Fruit fly (Drosophila melanogaster) whole organism: ENCODE measurements around the gene Mp.

Source experiments
- CG8478 ChIP-seq: fragments of >200 bp; optimal IDR thresholded peaks from 2 replicates; lab custom pipeline; 2018; ENCODE audit warnings: inconsistent platforms
- Dll ChIP-seq: fragments of >200 bp; optimal IDR thresholded peaks from 2 replicates; lab custom pipeline; 2017
- EcR ChIP-seq, 2 experiments: fragments of >200 bp; optimal IDR thresholded peaks; 2 replicates each; lab custom pipeline; 2017; ENCODE audit warnings: missing biosample characterization in 2 of 2, missing genetic modification characterization in 2 of 2, missing genetic modification reagents in 2 of 2
- pan ChIP-seq: fragments of >200 bp; optimal IDR thresholded peaks from 2 replicates; lab custom pipeline; 2017
- psq ChIP-seq: fragments of >200 bp; optimal IDR thresholded peaks from 2 replicates; lab custom pipeline; 2017
- usp ChIP-seq: fragments of >200 bp; optimal IDR thresholded peaks from 2 replicates; lab custom pipeline; 2017; ENCODE audit warnings: missing biosample characterization, missing genetic modification characterization, mixed read lengths

Gene Mp

DNA sequence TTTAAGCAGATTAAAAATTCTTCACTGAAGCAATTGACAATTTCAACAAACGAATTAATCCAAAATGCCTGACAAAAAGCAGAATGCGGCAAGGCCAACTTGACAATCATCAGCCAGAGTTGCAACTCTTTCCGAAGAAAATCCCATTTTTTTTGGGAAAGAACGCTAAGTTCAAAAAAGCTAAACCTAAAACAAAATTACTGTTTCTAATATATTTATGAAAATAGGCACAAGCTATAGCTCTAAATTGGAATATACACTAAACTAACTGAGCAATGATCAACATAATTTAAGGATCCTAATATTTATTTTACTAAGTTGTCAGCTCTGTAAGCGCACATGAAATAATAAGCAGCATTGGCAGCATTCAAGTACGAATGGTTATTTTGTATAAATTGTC lies 26.3 kb upstream of the Mp start, which contains the start of gene CG10063:
Gene CG10063, minus strand, starts transcription at position 101 of the 400 bp plus-strand sequence.
- TF ChIP-seq Dll (lab: Kevin White, UChicago): no peak
- no peak for TF ChIP-seq psq (lab: Kevin White, UChicago)
- TF ChIP-seq EcR (GFP tag; optimal IDR thresholded peaks at IDR 0.05; lab: Kevin White, UChicago): no peak
- no peak for TF ChIP-seq pan (lab: Kevin White, UChicago)
- TF ChIP-seq CG8478 (lab: Kevin White, UChicago): no peak
- TF ChIP-seq usp (GFP tag; lab: Kevin White, UChicago): no peak

DNA sequence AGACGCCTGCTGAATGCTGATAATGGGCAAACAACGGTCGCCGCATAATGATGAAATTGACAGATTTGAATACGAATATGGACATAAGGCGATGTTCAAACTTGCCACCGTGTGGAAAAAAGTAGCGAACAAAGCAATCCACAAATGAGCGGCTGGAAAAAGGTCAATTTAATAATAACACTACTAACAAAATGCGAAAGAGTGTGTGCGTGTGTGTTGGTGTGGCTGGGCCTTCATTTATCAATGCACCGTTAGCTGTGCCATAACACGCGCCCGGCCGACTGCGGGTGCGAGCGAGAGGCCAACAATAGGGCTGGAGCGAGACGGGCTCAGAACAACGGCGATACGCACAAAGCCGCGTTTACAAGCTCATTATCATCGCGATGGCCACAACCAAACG lies 22.8 kb upstream of the Mp start:
- TF ChIP-seq CG8478 (lab: Kevin White, UChicago) (no peak), EcR (GFP tag; optimal IDR thresholded peaks at IDR 0.05; lab: Kevin White, UChicago) (no peak), Dll (lab: Kevin White, UChicago) (no peak)

DNA sequence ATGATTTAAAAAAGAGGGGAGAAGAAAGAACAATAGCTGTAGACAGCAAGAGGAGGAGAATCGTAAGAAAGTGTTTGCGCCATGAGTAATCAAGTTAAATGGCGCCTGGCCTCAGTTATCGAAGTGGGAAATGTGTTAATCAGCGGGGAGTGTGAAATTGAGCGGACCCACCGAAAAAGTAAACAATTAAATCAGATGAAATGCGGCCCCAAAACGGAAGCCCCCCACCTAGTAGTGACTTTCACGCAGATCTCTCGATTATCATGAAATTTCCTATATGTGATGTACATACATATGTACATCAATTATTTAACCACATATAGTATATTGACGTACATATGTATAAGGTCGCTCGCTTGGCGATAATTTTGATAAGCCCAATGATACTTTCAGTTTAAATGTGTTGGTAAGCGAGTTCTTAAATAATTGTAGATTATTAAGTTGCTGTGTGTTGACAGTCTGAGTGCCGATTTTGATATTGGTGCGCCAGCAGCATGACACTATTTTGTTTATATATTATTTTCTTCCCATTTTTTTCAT lies 22.0 kb upstream of the Mp start:
- no peak for TF ChIP-seq CG8478 (lab: Kevin White, UChicago)
- no peak for TF ChIP-seq Dll (lab: Kevin White, UChicago)
- TF ChIP-seq EcR (GFP tag; optimal IDR thresholded peaks at IDR 0.05; lab: Kevin White, UChicago): no peak
- TF ChIP-seq pan (lab: Kevin White, UChicago): no peak
- no peak for TF ChIP-seq psq (lab: Kevin White, UChicago)
- TF ChIP-seq usp (GFP tag; lab: Kevin White, UChicago): no peak

DNA sequence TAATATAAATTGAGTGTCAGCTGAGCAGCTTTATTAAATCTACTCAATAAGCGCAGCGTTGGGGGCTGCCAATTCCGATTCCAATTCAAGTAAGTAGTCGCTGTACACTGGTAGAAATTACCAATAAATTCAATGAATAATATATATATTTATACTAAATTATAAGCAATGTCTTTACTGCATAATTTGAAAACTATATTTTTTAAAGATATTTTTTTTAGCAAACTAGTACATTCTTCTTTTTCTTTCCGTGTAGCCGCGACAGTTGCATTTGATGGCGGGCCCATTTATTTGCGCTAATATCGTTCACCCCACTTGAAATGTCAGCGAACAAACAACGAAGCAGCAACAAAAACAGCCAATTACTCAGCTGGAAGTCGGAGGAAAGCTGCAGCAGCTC lies 21.3 kb upstream of the Mp start:
- no peak for TF ChIP-seq CG8478 (lab: Kevin White, UChicago)
- no peak for TF ChIP-seq Dll (lab: Kevin White, UChicago)
- TF ChIP-seq usp (GFP tag; lab: Kevin White, UChicago): no peak
- no peak for TF ChIP-seq EcR (GFP tag; optimal IDR thresholded peaks at IDR 0.05; lab: Kevin White, UChicago)
- no peak for TF ChIP-seq pan (lab: Kevin White, UChicago)
- TF ChIP-seq psq (lab: Kevin White, UChicago): no peak

DNA sequence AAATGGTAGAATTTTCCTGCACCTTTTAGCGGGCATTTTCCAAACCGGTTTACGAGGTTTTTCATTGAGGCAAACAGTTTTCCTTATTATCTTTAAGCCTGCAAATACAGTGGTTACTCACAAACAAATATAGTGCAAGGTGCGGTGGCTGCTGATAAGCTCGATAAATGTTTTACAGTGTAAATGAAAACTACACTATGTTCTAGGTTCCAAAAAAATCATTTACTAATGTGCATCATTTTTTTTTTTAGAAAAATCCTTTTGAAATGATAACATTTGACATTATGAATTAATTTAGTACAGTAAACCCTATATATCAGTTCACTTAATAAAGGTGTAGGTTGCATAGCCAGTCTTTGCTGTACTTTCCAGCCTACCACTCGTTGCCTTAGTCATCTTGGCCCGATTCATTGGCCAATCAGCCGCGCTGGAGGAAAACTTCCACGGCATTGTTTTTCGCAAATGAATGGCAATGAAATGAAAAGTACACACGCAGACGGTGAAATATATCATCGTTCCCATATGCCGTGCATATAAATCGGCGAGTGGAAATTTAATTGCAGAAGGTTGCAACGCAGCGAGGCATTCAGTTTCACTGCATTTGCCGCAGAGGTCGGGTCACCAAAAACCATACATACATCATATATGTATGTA lies 20.5 kb upstream of the Mp start:
- TF ChIP-seq CG8478 (lab: Kevin White, UChicago) (no peak), psq (lab: Kevin White, UChicago) (no peak), Dll (lab: Kevin White, UChicago) (no peak), usp (GFP tag; lab: Kevin White, UChicago) (no peak), EcR (GFP tag; optimal IDR thresholded peaks at IDR 0.05; lab: Kevin White, UChicago) (no peak), pan (lab: Kevin White, UChicago) (no peak)

DNA sequence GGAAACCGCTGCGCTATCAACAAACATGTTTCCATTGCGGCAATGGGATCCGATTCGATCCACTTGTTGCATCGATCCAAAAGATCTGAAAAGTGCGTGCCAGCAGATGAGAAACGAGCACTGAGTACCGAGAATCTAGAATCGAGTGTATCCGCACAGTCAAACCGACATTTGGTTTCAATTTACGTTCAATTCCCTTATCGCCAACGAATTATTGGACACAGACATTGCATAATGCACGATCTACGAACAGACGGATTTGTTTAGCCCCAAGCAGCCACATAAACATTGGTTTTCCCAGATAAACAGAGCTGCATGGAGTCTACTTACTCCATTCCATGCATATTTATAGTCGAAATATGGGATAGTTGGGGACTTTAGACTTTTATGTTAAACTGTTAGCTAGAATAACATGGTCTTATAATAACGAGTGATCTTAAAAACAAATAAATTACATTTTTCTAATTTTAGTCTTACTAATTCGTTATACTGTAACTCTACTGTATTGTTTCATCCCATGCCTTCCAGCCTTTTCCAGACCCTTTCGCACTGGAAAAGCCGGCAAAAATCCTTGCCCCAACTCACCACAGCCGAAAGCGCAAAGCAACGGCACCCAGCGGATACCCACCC lies 19.8 kb upstream of the Mp start:
- TF ChIP-seq CG8478 (lab: Kevin White, UChicago) (no peak), psq (lab: Kevin White, UChicago) (no peak), EcR (GFP tag; optimal IDR thresholded peaks at IDR 0.05; lab: Kevin White, UChicago) (no peak), usp (GFP tag; lab: Kevin White, UChicago) (no peak), pan (lab: Kevin White, UChicago) (no peak), Dll (lab: Kevin White, UChicago) (no peak)

DNA sequence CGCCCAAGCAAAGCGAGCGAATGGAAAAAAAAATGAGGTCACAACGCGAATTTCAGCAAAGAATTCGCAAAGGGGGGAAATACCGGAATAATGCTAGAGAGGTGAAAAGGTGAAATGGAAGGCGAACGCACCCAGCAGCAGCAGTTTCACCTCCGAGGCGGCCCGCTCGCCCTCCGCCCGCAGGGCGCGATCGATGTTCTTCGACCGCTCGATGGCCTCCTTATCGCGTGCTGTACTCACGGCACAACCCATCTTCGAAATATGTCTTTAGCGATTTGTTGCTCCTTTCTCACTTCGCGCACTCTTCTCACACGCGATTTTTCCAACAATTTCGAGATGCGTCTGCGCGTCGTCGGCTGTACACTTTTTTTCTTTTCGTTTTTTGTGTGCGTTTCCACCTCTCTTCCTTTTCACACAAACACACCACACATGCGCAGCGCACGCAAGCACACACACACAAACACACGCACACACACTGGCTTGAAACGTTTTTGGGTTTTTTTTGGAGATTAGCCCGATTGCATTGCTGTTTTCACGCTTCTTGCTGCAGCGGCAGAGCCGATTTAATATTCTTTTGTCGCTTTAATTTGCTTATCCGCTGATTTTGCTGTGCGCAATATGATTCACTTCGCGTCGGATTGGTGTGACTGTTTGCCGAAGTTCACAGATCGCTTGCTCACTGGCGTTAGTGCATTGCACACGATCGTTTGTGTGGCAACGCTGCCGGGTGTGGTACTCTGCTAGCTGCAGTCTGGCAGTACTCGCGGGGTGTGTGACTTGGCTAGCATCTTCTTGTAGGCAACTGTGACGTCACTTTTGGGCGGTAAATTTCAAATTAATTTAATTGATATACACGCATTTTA lies 19.0 kb upstream of the Mp start, which contains the start of gene Galphai:
Gene Galphai, minus strand, starts transcription at position 658 of the 863 bp plus-strand sequence.
- TF ChIP-seq CG8478 (lab: Kevin White, UChicago) (no peak), EcR (GFP tag; optimal IDR thresholded peaks at IDR 0.05; lab: Kevin White, UChicago) (no peak), pan (lab: Kevin White, UChicago) (no peak), psq (lab: Kevin White, UChicago) (no peak), Dll (lab: Kevin White, UChicago) (no peak), usp (GFP tag; lab: Kevin White, UChicago) (no peak)

DNA sequence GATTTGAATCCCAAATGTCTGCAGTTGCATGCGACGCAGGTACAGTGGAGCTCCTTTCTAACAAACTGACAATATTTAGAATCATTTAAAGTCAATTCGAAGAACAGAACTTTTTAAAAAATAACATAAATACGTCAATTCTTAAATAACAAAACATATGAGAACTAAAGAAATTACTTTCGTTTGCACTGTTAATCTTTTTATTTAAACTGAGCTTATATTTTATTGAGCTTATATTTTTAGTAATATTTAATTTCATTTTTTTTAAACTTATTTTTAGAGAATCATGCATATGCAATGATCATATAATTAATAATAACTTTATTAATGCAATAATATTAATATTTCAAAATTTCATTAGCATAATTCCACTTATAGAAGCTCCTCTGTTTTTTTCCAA lies 18.1 kb upstream of the Mp start:
- no peak for TF ChIP-seq pan (lab: Kevin White, UChicago)
- TF ChIP-seq EcR (GFP tag; optimal IDR thresholded peaks at IDR 0.05; lab: Kevin White, UChicago): no peak
- no peak for TF ChIP-seq Dll (lab: Kevin White, UChicago)
- TF ChIP-seq CG8478 (lab: Kevin White, UChicago): no peak
- no peak for TF ChIP-seq psq (lab: Kevin White, UChicago)
- no peak for TF ChIP-seq usp (GFP tag; lab: Kevin White, UChicago)

DNA sequence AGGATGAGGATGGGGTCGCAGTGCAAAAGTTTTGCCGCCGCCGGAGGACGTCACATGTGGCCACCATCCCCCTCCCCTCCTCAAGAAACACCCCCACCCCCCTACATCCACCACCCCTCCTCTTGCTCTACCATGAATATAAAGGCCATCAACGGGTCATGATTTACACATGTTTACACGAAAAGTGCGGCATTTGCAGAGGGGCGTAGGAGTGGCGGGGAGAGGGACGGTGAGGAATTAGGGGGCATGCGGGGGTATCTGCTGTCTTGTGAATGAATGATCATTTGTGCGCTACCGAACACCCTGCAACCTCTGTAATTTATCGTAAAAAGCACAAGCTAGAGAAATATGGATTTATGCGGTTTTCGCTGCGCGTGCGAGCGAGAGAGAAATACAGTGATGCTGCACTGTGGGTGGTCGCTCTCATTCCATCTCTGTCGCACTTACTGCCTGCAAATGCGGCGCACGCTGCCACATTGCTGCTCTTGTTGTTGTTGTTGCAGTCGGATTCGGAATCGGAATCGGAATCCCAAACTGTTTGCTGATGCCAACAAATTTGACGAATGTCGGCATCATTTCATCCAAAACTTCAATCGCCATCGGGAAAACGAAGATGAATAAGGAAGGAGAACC lies 17.4 kb upstream of the Mp start:
- no peak for TF ChIP-seq EcR (GFP tag; optimal IDR thresholded peaks at IDR 0.05; lab: Kevin White, UChicago)

DNA sequence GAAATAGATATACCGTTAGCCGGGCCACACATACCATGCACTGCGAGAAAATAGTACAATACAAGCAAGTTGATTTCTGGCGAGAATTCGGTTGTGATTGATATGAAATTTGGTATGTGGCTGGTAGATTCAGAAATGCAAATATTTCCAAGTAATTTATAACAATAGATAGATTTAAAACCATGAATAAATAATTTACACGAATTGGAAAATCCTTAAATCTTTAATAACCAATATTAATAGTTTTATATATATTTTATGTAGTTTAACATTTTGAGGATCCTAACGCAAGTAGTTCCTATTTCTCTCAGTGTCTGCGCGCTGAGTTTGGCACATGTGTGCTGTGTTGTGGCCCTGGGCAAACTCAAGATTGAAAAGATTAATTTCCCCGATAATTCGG lies 16.8 kb upstream of the Mp start:
- TF ChIP-seq pan (lab: Kevin White, UChicago) (no peak), psq (lab: Kevin White, UChicago) (no peak), Dll (lab: Kevin White, UChicago) (no peak), EcR (GFP tag; optimal IDR thresholded peaks at IDR 0.05; lab: Kevin White, UChicago) (no peak), usp (GFP tag; lab: Kevin White, UChicago) (no peak), CG8478 (lab: Kevin White, UChicago) (no peak)
